Fruit fly (Drosophila melanogaster): Measurements from ENCODE around the gene CG9121.

Gene CG9121

dm6 chr2L:5096222-5096621 lies 45.4 kb upstream of the CG9121 start, which contains the start of gene CG4230 (continued):
- TF ChIP-seq CG2129 (GFP tag; IDR thresholded peaks at IDR 0.05; ENCODE audit: partially characterized antibody) (peak; percentile 70), CG11456 (GFP tag; IDR thresholded peaks at IDR 0.05) (no peak), CG12391 (tag; optimal IDR thresholded peaks at IDR 0.05) (no peak), kni (GFP tag; optimal IDR thresholded peaks at IDR 0.05) (no peak), CG3847 (GFP tag; IDR thresholded peaks at IDR 0.05) (no peak), HLH4C (GFP tag; IDR thresholded peaks at IDR 0.05; ENCODE audit: partially characterized antibody) (peak; percentile 69; the same call in 2 of the 3 replicates), hkb (optimal IDR thresholded peaks at IDR 0.05) (no peak), hkb (GFP tag; IDR thresholded peaks at IDR 0.05) (no peak), CG1529 (GFP tag; optimal IDR thresholded peaks at IDR 0.05) (no peak), CG7786 (GFP tag; optimal IDR thresholded peaks at IDR 0.05) (no peak), Pdp1 (GFP tag; optimal IDR thresholded peaks at IDR 0.05) (no peak), ERR (GFP tag; optimal IDR thresholded peaks at IDR 0.05) (no peak), crc (GFP tag; optimal IDR thresholded peaks at IDR 0.05) (no peak), slbo (GFP tag; IDR thresholded peaks at IDR 0.05) (no peak), Scr (GFP tag; IDR thresholded peaks at IDR 0.05; ENCODE audit: partially characterized antibody) (peak; percentile 85), Xrp1 (GFP tag; IDR thresholded peaks at IDR 0.05) (no peak), CG9215 (GFP tag; IDR thresholded peaks at IDR 0.05) (no peak), Dip2 (GFP tag; IDR thresholded peaks at IDR 0.05) (no peak), mirr (GFP tag; optimal IDR thresholded peaks at IDR 0.05) (no peak), CG14710 (tag; optimal IDR thresholded peaks at IDR 0.05) (peak; percentile 12), Ada2b (GFP tag; IDR thresholded peaks at IDR 0.05) (no peak), pfk (GFP tag; optimal IDR thresholded peaks at IDR 0.05) (no peak), unc-4 (GFP tag; IDR thresholded peaks at IDR 0.05; ENCODE audit: partially characterized antibody) (peak; percentile 90), Vsx1 (GFP tag; optimal IDR thresholded peaks at IDR 0.05) (no peak), CG3995 (GFP tag; optimal IDR thresholded peaks at IDR 0.05) (no peak), h (optimal IDR thresholded peaks at IDR 0.05) (no peak), CG15696 (tag; optimal IDR thresholded peaks at IDR 0.05) (no peak), CG1602 (GFP tag; optimal IDR thresholded peaks at IDR 0.05) (no peak), salm (tag; optimal IDR thresholded peaks at IDR 0.05) (no peak), H15 (GFP tag; IDR thresholded peaks at IDR 0.05) (no peak), Rfx (GFP tag; IDR thresholded peaks at IDR 0.05) (no peak), Sry-δ (GFP tag; optimal IDR thresholded peaks at IDR 0.05) (peak; percentile 90), so (GFP tag; IDR thresholded peaks at IDR 0.05) (no peak), tx (GFP tag; optimal IDR thresholded peaks at IDR 0.05) (no peak), Eip74EF (GFP tag; optimal IDR thresholded peaks at IDR 0.05) (no peak), Camta (GFP tag; optimal IDR thresholded peaks at IDR 0.05) (no peak), CG17612 (GFP tag; IDR thresholded peaks at IDR 0.05) (no peak), ase (GFP tag; IDR thresholded peaks at IDR 0.05) (no peak), Dek (tag; optimal IDR thresholded peaks at IDR 0.05) (no peak), dimm (GFP tag; IDR thresholded peaks at IDR 0.05) (no peak), dysf (GFP tag; IDR thresholded peaks at IDR 0.05) (no peak), abd-A (tag; optimal IDR thresholded peaks at IDR 0.05) (no peak), Sin3A (optimal IDR thresholded peaks at IDR 0.05) (no peak), odd (GFP tag; optimal IDR thresholded peaks at IDR 0.05) (no peak), Hr39 (optimal IDR thresholded peaks at IDR 0.05) (no peak), HmgZ (tag; optimal IDR thresholded peaks at IDR 0.05) (peak; percentile 30), Meics (GFP tag; optimal IDR thresholded peaks at IDR 0.05) (no peak), Xbp1 (GFP tag; optimal IDR thresholded peaks at IDR 0.05) (no peak), Ets65A (GFP tag) (no peak), CG31365 (tag; optimal IDR thresholded peaks at IDR 0.05) (no peak), fd64A (GFP tag; optimal IDR thresholded peaks at IDR 0.05) (no peak), CG14050 (GFP tag; IDR thresholded peaks at IDR 0.05) (no peak), Chrac-16 (GFP tag; optimal IDR thresholded peaks at IDR 0.05) (no peak), CG7271 (tag; optimal IDR thresholded peaks at IDR 0.05) (no peak)

All from whole organism, embryonic.